Fruit fly (Drosophila melanogaster): Measurements from ENCODE around the gene CG32547.

DNA sequence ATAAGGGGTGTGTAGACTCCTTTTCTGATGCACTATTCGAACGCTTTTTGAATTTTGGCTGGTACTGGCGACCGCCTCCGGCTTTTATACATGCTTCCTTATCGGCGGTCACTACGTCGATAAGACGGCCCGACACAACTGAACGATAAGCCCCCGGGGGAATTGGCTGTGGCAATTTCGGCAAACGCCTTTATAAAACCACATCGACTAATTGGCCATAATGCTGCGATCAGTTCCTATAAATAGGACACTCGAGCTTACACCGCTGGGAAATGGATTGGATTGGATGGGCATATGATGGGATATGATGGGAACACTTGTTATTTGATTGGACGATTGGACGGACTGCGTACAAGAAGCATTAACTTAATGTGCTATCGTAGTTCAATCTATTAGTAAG lies 12.7 kb upstream of the CG32547 start, which contains the start of gene CG15044:
- no peak for TF ChIP-seq twi (tag; optimal IDR thresholded peaks at IDR 0.05)
- TF ChIP-seq pho (GFP tag; optimal IDR thresholded peaks at IDR 0.05), result no peak
- no peak for TF ChIP-seq CG11723 (GFP tag; optimal IDR thresholded peaks at IDR 0.05)
- no peak for TF ChIP-seq Fer2 (tag; optimal IDR thresholded peaks at IDR 0.05)
- no peak for TF ChIP-seq CG18764 (GFP tag; optimal IDR thresholded peaks at IDR 0.05)
- TF ChIP-seq CG10462 (GFP tag; optimal IDR thresholded peaks at IDR 0.05), result no peak
- TF ChIP-seq CG7357 (GFP tag; IDR thresholded peaks at IDR 0.05), result no peak
- TF ChIP-seq prd (optimal IDR thresholded peaks at IDR 0.05), result no peak
- TF ChIP-seq prd (GFP tag; IDR thresholded peaks at IDR 0.05), result no peak
- no peak for TF ChIP-seq HmgZ (tag; optimal IDR thresholded peaks at IDR 0.05)
- TF ChIP-seq usp (GFP tag; optimal IDR thresholded peaks at IDR 0.05), result no peak
- TF ChIP-seq Doc2 (GFP tag; IDR thresholded peaks at IDR 0.05), result no peak
- TF ChIP-seq CTCF (GFP tag; optimal IDR thresholded peaks at IDR 0.05), result no peak

All from whole organism, embryonic.